Fruit fly (Drosophila melanogaster): ENCODE measurements around the gene myd.
A peak's percentile ranks its signal among the peaks of the same experiment; 100 is the strongest.

myd gene

dm6 chr3R:19180263-19180893 lies at the start of gene myd, which contains the start of gene CG5555 (continued):
- TF ChIP-seq CG1603 (tag; optimal IDR thresholded peaks at IDR 0.05) (peak; percentile 56), tx (GFP tag; optimal IDR thresholded peaks at IDR 0.05) (peak; percentile 27), twi (tag; optimal IDR thresholded peaks at IDR 0.05) (no peak), HmgD (GFP tag; optimal IDR thresholded peaks at IDR 0.05) (no peak), sens-2 (GFP tag; IDR thresholded peaks at IDR 0.05) (no peak), CG10431 (GFP tag; optimal IDR thresholded peaks at IDR 0.05) (no peak), CG10366 (GFP tag; IDR thresholded peaks at IDR 0.05) (peak; percentile 41), CG8765 (GFP tag; IDR thresholded peaks at IDR 0.05) (no peak), tna (GFP tag; IDR thresholded peaks at IDR 0.05; ENCODE audit: partially characterized antibody) (peak; percentile 85), seq (GFP tag; IDR thresholded peaks at IDR 0.05) (peak; percentile 15; the same call in 1 of the 2 replicates), CG11093 (GFP tag; IDR thresholded peaks at IDR 0.05) (no peak), ssp (GFP tag; IDR thresholded peaks at IDR 0.05) (no peak), YL-1 (GFP tag; optimal IDR thresholded peaks at IDR 0.05) (peak; percentile 44), CG2129 (GFP tag; IDR thresholded peaks at IDR 0.05; ENCODE audit: partially characterized antibody) (no peak), CG7839 (tag; optimal IDR thresholded peaks at IDR 0.05) (peak; percentile 59), ken (GFP tag; IDR thresholded peaks at IDR 0.05) (peak; percentile 50; the same call in 1 of the 3 replicates), chinmo (GFP tag; IDR thresholded peaks at IDR 0.05; ENCODE audit: partially characterized antibody) (peak; percentile 79; the same call in 3 of the 4 replicates), z (GFP tag; IDR thresholded peaks at IDR 0.05) (no peak), D (optimal IDR thresholded peaks at IDR 0.05) (no peak), D (GFP tag; optimal IDR thresholded peaks at IDR 0.05) (no peak), CG11085 (GFP tag; IDR thresholded peaks at IDR 0.05) (0 out of 2 replicates have a peak, but pooled peaks have one; percentile 35), Hand (GFP tag; optimal IDR thresholded peaks at IDR 0.05) (no peak), D19B (GFP tag; optimal IDR thresholded peaks at IDR 0.05) (no peak), CG31224 (GFP tag; IDR thresholded peaks at IDR 0.05) (peak; percentile 42; the same call in 1 of the 2 replicates), CG13775 (GFP tag; optimal IDR thresholded peaks at IDR 0.05) (peak; percentile 24), CG42726 (GFP tag; IDR thresholded peaks at IDR 0.05; ENCODE audit: partially characterized antibody) (no peak), nerfin-2 (GFP tag; IDR thresholded peaks at IDR 0.05; ENCODE audit: partially characterized antibody) (peak; percentile 76), CG7928 (GFP tag; optimal IDR thresholded peaks at IDR 0.05) (peak; percentile 7), ac (GFP tag; optimal IDR thresholded peaks at IDR 0.05) (no peak), luna (GFP tag; optimal IDR thresholded peaks at IDR 0.05) (no peak), CG18619 (GFP tag; optimal IDR thresholded peaks at IDR 0.05) (peak; percentile 21), schlank (tag; optimal IDR thresholded peaks at IDR 0.05) (no peak), D19A (tag; optimal IDR thresholded peaks at IDR 0.05) (no peak), trem (tag; optimal IDR thresholded peaks at IDR 0.05) (peak; percentile 36), CG7786 (GFP tag; optimal IDR thresholded peaks at IDR 0.05) (peak; percentile 38), fru (optimal IDR thresholded peaks at IDR 0.05) (no peak), CG4328 (GFP tag; optimal IDR thresholded peaks at IDR 0.05) (no peak), CG2678 (tag; optimal IDR thresholded peaks at IDR 0.05) (no peak), Max (GFP tag; optimal IDR thresholded peaks at IDR 0.05) (no peak), CG10274 (GFP tag; optimal IDR thresholded peaks at IDR 0.05) (no peak), HmgZ (tag; optimal IDR thresholded peaks at IDR 0.05) (peak; percentile 50), slp2 (GFP tag; optimal IDR thresholded peaks at IDR 0.05) (peak; percentile 1), CG17612 (GFP tag; IDR thresholded peaks at IDR 0.05) (no peak), CG1024 (GFP tag; IDR thresholded peaks at IDR 0.05) (no peak), salm (tag; optimal IDR thresholded peaks at IDR 0.05) (no peak), CG14860 (GFP tag; IDR thresholded peaks at IDR 0.05; ENCODE audit: partially characterized antibody) (peak; percentile 75), CG13424 (tag; optimal IDR thresholded peaks at IDR 0.05) (peak; percentile 34), bsh (GFP tag; optimal IDR thresholded peaks at IDR 0.05) (no peak), CG12219 (GFP tag; optimal IDR thresholded peaks at IDR 0.05) (no peak), CG17829 (tag; optimal IDR thresholded peaks at IDR 0.05) (peak; percentile 32)
